Fruit fly (Drosophila melanogaster): ENCODE data around the gene CG17778.

Gene CG17778

DNA sequence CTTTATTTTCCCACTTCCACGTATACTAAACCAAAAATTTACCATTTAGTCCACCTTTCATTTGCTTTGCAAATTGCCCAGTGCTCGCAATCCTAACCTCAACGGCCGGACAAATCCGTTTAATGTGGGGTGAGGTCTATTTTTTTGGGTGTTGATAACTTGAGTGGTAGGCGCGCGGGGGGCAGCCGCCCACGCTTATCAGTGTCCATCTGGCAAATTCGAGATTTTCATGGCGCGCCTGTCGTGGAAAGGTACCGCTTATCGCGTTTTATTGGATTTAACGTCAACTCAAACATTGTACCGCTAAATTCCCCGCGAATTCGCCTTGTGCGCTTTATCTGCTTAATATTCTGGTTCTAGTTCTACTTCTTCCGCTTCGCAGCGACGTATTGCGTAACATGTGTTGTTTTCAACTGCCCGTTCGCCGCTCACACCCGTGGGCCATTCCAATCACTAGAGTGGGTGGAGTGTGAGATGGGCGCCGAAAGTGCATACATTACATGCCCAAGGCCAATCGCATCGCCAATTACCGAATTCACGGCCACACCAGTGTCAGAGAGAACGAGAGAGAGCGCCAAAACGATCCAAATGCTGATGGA lies 1.6 kb upstream of the CG17778 start:
- no peak for TF ChIP-seq CG17801 (GFP tag; optimal IDR thresholded peaks at IDR 0.05; ENCODE audit: partially characterized antibody)

- peak; percentile 97 for TF ChIP-seq CG17801 (GFP tag; optimal IDR thresholded peaks at IDR 0.05; ENCODE audit: partially characterized antibody)
These were observed 796 bp upstream of the CG17778 start, which contains the start of gene CG17896 for dm6 chrX:493445-494190. Gene CG17896 (minus strand): TSS chrX:493495.

DNA sequence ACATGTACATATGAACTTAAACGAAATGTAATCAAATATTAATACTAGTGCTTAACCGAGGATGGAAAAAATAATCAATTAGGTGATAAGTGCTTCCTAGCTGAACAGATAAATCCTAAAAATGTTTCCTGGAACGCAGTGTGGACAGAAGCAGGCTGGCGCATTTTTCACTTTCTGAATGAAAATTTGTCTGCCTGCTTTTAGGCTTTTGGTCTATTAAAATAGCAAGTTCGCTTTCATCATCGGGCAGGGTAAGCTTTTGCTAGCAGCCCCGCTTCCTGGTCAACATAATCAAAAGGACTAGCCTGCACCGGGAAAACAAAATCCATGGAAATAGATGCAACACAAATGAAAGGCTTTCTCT lies 241 bp upstream of the CG17778 start:
- TF ChIP-seq CG17801 (GFP tag; optimal IDR thresholded peaks at IDR 0.05; ENCODE audit: partially characterized antibody) = no peak

dm6 chrX:496326-496725 lies 1.9 kb downstream of the CG17778 start, which contains the start of gene svr:
Gene svr (plus strand): TSS chrX:496446.
- peak; percentile 48 for TF ChIP-seq CG17801 (GFP tag; optimal IDR thresholded peaks at IDR 0.05; ENCODE audit: partially characterized antibody)

dm6 chrX:497425-497824 lies 3.0 kb downstream of the CG17778 start:
- TF ChIP-seq CG17801 (GFP tag; optimal IDR thresholded peaks at IDR 0.05; ENCODE audit: partially characterized antibody) = no peak

DNA sequence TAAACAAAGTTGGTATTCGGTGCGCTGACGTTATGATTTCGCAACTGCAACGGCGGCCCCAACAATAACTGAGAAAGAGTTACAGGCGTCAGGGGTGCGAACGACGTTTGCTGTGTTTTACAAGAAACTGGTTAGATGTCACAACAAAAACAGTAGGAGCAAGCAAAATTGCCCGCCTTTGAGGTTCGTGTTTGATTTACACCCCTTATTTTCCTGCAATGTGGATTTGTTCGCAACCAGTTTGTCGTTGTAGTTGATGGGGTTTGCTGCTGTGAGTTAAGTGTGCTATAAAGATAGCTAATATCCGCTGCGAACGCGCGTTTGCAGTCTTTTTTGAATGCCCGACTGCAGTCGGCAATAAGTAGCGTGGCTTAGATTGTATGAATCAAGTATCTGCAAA lies 4.0 kb downstream of the CG17778 start:
- no peak for TF ChIP-seq CG17801 (GFP tag; optimal IDR thresholded peaks at IDR 0.05; ENCODE audit: partially characterized antibody)

- no peak for TF ChIP-seq CG17801 (GFP tag; optimal IDR thresholded peaks at IDR 0.05; ENCODE audit: partially characterized antibody)
These were observed 4.6 kb downstream of the CG17778 start for dm6 chrX:498924-499588.

DNA sequence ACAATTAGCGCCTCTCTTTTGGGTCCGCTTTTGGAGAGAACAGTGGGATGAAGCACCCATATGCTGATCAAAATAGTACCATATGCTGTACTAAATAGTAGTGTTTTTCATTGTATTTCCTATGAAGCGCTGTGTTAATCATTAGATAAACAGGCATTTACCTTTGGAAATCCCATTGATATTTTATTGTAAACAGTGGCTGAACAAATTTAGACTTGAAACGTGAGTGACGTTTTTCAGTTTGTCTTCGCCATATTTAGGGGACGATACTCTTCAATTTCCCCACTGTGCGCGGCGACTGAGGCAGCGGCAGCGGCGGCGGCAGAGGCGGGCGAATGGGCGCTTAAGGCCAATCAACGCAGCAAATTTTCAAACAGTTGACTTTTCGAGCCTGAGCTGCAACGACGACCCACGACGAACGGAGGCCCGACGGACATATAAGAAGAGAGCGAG lies 5.2 kb downstream of the CG17778 start:
- TF ChIP-seq CG17801 (GFP tag; optimal IDR thresholded peaks at IDR 0.05; ENCODE audit: partially characterized antibody) = peak; percentile 80

DNA sequence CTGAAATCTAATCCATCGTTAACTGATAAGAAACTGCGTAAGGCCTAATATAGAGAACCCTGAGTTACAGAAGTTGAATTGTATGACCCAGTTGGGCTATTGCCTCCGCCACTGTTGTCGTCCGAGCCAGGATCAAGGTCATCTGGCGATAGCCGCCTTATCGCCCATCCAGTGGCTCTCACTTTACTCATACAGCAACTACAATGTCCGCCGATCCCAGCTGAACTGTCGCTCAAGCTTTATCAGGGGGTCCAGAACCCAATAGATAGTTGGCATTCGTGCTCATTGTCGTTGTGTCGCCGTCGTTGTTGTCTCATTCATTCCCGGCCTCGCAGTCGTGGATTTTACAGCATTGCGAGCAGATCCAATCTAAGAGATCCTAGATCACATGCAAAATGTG lies 14.7 kb downstream of the CG17778 start, which contains the start of gene arg:
arg (plus strand) TSS at position 319 of the 400 bp plus-strand sequence.
- no peak for TF ChIP-seq CG17801 (GFP tag; optimal IDR thresholded peaks at IDR 0.05; ENCODE audit: partially characterized antibody)

- TF ChIP-seq CG17801 (GFP tag; optimal IDR thresholded peaks at IDR 0.05; ENCODE audit: partially characterized antibody) = peak; percentile 61
These were observed 16.1 kb downstream of the CG17778 start for dm6 chrX:510528-510927.

- TF ChIP-seq CG17801 (GFP tag; optimal IDR thresholded peaks at IDR 0.05; ENCODE audit: partially characterized antibody) = no peak
These were observed 18.1 kb downstream of the CG17778 start for dm6 chrX:512527-512926.

DNA sequence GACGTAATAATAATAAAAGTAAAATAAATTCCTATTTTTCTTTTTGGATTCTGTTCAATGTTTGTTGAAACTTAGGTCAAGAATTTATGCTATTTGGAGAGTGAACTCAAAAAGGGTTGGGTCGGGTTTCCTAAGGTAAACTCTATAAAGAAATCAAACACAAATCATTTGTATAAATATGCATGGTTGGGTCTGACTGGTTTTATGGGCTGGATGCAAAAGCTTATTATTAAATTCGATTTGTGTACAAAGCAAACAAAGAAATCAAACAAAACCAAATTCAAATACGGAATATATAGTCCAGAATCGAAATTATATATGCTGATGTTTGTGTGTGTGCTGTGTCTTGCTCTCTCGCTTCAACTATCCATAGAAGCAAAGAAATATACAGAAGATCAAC lies 21.3 kb downstream of the CG17778 start:
- TF ChIP-seq CG17801 (GFP tag; optimal IDR thresholded peaks at IDR 0.05; ENCODE audit: partially characterized antibody) = no peak

DNA sequence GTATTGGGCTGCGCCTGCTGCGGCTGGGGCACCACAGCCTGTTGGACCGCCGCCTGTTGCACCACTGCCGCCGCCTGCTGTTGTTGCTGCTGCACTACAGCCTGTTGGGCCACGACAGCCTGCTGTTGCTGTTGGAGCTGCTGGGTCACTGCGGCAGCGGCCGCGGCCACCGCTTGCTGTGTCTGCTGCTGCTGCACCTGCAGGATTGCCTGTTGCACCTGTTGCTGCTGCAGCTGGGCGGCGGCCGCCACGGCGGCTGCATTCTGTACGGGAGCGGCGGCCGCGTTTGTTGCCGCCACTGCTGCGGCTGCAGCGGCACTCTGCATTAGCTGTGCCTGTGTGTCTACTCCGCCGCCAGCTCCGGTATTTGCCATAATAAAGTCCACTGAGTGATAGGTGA lies 24.4 kb downstream of the CG17778 start:
- TF ChIP-seq CG17801 (GFP tag; optimal IDR thresholded peaks at IDR 0.05; ENCODE audit: partially characterized antibody) = no peak

DNA sequence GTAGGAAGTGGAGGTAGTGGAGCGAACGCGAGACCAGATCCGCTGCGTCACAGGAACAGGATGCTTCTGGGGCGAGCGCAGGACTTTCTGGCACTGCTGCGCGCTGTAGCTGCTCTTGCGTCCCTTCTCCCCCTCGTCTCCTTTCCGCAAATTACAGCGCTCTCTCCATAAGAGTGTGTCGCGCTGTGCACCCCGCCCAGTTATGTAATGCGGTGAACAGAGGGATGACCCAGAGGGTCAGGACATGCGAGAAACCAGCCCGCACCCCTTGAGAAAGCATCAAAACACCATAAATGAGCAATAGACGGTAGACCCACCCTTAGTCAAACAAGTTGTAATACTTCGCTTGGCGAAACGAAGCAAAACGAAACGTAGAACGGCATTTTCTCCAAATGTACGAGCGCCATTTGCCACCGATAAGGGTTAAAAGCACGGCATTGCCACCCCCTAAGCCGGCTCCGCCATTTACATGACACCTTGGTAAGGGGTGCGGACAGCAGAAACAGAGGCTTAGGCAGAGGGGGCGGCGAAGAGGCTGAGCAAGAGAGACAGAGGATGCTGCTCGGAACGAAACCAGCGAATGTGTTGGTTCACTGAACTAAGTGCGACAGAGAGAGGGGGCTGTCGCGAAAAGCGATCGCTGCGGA lies 25.9 kb downstream of the CG17778 start:
- no peak for TF ChIP-seq CG17801 (GFP tag; optimal IDR thresholded peaks at IDR 0.05; ENCODE audit: partially characterized antibody)

- TF ChIP-seq CG17801 (GFP tag; optimal IDR thresholded peaks at IDR 0.05; ENCODE audit: partially characterized antibody) = no peak
These were observed 27.3 kb downstream of the CG17778 start for dm6 chrX:521683-522082.

Measured in ovary, adult (tissue).